Worm (Caenorhabditis elegans) whole organism, L1 larva: Measurements from ENCODE around the gene glr-2.

Experiments used
- ama-1 ChIP-seq: fragments of 150-350 bp; optimal IDR thresholded peaks from 2 replicates; lab custom pipeline; 2014
- ceh-8 ChIP-seq: fragments of 200-800 bp; sonication (Bioruptor generic); optimal IDR thresholded peaks from 2 replicates; lab custom pipeline; 2018; ENCODE audit warnings: mild to moderate bottlenecking, missing genetic modification characterization, moderate library complexity, missing compliant biosample characterization
- dpl-1 ChIP-seq, 3 experiments: fragments of 150-350 bp in 2 of 3; sonication (generic microtip) in 1 of 3; optimal IDR thresholded peaks; 2 replicates each; lab custom pipeline; 2014 to 2017; ENCODE audit warnings: missing biosample characterization in 3 of 3, missing genetic modification characterization in 3 of 3, missing genetic modification reagents in 3 of 3
- fos-1 ChIP-seq: fragments of 150-350 bp; optimal IDR thresholded peaks from 2 replicates; lab custom pipeline; 2014; ENCODE audit warnings: missing biosample characterization, missing genetic modification characterization
- hlh-4 ChIP-seq: sonication (generic microtip); optimal IDR thresholded peaks from 2 replicates; lab custom pipeline; 2016; ENCODE audit warnings: mild to moderate bottlenecking, missing genetic modification characterization, missing compliant biosample characterization
- lin-35 ChIP-seq, 2 experiments: fragments of 150-350 bp; optimal IDR thresholded peaks; 2 replicates each; lab custom pipeline; 2014; ENCODE audit warnings: missing biosample characterization in 2 of 2, missing genetic modification characterization in 2 of 2, missing genetic modification reagents in 2 of 2
- lsy-2 ChIP-seq, 2 experiments: fragments of 150-350 bp; optimal IDR thresholded peaks; 2 replicates each; lab custom pipeline; 2014; ENCODE audit warnings: missing biosample characterization in 2 of 2, missing genetic modification characterization in 2 of 2
- nhr-237 ChIP-seq: fragments of 150-350 bp; optimal IDR thresholded peaks from 2 replicates; lab custom pipeline; 2014; ENCODE audit warnings: missing biosample characterization, missing genetic modification characterization
- nhr-28 ChIP-seq: fragments of 150-350 bp; optimal IDR thresholded peaks from 2 replicates; lab custom pipeline; 2014; ENCODE audit warnings: missing biosample characterization, missing genetic modification characterization
- nhr-47 ChIP-seq: sonication (generic microtip); optimal IDR thresholded peaks from 2 replicates; lab custom pipeline; 2016; ENCODE audit warnings: mild to moderate bottlenecking, missing genetic modification characterization, moderate library complexity, missing compliant biosample characterization
- snpc-4 ChIP-seq: fragments of 150-350 bp; optimal IDR thresholded peaks from 2 replicates; lab custom pipeline; 2014; ENCODE audit warnings: missing biosample characterization, missing genetic modification characterization
- zip-4 ChIP-seq: fragments of 200-800 bp; sonication (Bioruptor generic); optimal IDR thresholded peaks from 2 replicates; lab custom pipeline; 2018; ENCODE audit warnings: mild to moderate bottlenecking, missing genetic modification characterization, moderate library complexity, missing compliant biosample characterization
- ztf-11 ChIP-seq, 2 experiments: sonication (generic microtip); optimal IDR thresholded peaks; 2 replicates each; lab custom pipeline; 2016 to 2017; ENCODE audit warnings: missing genetic modification characterization in 2 of 2, missing biosample characterization in 1 of 2, missing compliant biosample characterization in 1 of 2

DNA sequence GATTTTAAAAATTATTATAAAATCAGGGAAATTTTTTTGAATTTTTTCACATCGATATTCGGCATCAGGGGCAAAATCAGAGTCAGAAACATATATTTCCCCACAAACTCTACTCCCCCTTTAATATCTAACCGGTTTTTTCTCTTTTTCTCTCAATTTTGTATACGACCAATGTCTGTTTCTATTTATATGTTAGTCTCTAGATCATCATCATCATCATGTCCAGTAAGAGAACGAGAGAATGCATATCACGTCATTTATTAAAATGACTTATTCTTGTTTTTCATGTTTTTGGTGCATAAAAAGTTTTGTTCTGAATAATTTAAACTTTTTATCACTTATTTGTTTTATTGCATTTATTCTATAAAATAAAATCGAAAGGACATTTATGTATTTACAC is 7.8 kb upstream of the glr-2 start:
- no peak for TF ChIP-seq dpl-1 (GFP tag; optimal IDR thresholded peaks at IDR 0.05; lab: Kevin White, UChicago)
- TF ChIP-seq nhr-28 (tag; lab: Kevin White, UChicago), result no peak
- no peak for TF ChIP-seq nhr-47
- TF ChIP-seq lsy-2 (tag; optimal IDR thresholded peaks at IDR 0.05; lab: Kevin White, UChicago), result peak in 1 of 2 experiments; percentile 17
- TF ChIP-seq fos-1 (tag; lab: Kevin White, UChicago), result no peak
- no peak for TF ChIP-seq ztf-11 (tag; optimal IDR thresholded peaks at IDR 0.05; lab: Kevin White, UChicago)
- no peak for TF ChIP-seq nhr-237
- TF ChIP-seq ama-1 (lab: Kevin White, UChicago), result no peak
- no peak for TF ChIP-seq snpc-4 (tag; lab: Kevin White, UChicago)
- no peak for TF ChIP-seq hlh-4 (tag; lab: Kevin White, UChicago)
- no peak for TF ChIP-seq lin-35 (GFP tag; optimal IDR thresholded peaks at IDR 0.05; lab: Kevin White, UChicago)
- no peak for TF ChIP-seq zip-4 (GFP tag; lab: Kevin White, UChicago)
- no peak for TF ChIP-seq ceh-8 (GFP tag; lab: Kevin White, UChicago)
